Worm (Caenorhabditis elegans) whole organism, L4 larva: ENCODE measurements around the gene C54D10.9.

Experiments
- ceh-82 ChIP-seq: sonication (generic microtip); optimal IDR thresholded peaks from 2 replicates; lab custom pipeline; 2017; ENCODE audit warnings: missing biosample characterization, missing genetic modification characterization
- egl-27 ChIP-seq: sonication (generic microtip); optimal IDR thresholded peaks from 3 replicates; lab custom pipeline; 2017; ENCODE audit warnings: missing biosample characterization, missing genetic modification reagents, missing genetic modification characterization
- hlh-30 ChIP-seq: sonication (generic microtip); optimal IDR thresholded peaks from 2 replicates; lab custom pipeline; 2017; ENCODE audit warnings: antibody characterized with exemption, mild to moderate bottlenecking, missing genetic modification characterization, missing compliant biosample characterization; ENCODE audit not compliant: insufficient read depth
- mep-1 ChIP-seq: fragments of 150-350 bp; sonication (generic microtip); optimal IDR thresholded peaks from 3 replicates; lab custom pipeline; 2014; ENCODE audit warnings: missing biosample characterization, missing genetic modification characterization
- nhr-10 ChIP-seq: fragments of 150-350 bp; optimal IDR thresholded peaks from 2 replicates; lab custom pipeline; 2014; ENCODE audit warnings: missing biosample characterization, missing genetic modification characterization
- pha-4 ChIP-seq, 2 experiments: fragments of 150-350 bp in 1 of 2; fragments of 200-800 bp in 1 of 2; sonication (Bioruptor generic) in 1 of 2; IDR thresholded peaks in 1 of 2; optimal IDR thresholded peaks in 1 of 2; 2 replicates each; pipeline versions ENCODE4 v1.3.6 to Lab custom; 2014 to 2022; ENCODE audit warnings: missing genetic modification characterization in 2 of 2, missing genetic modification reagents in 2 of 2, missing biosample characterization in 1 of 2, missing compliant biosample characterization in 1 of 2
- snpc-4 ChIP-seq: fragments of 150-350 bp; optimal IDR thresholded peaks from 2 replicates; lab custom pipeline; 2014; ENCODE audit warnings: missing biosample characterization, missing genetic modification characterization
- unc-62 ChIP-seq, 3 experiments: fragments of 150-350 bp in 1 of 3; sonication (generic microtip); optimal IDR thresholded peaks in 2 of 3; peaks in 1 of 3; 1 replicate in 1 of 3; 2 replicates in 2 of 3; lab custom pipeline; 2014 to 2017; ENCODE audit warnings: missing biosample characterization in 3 of 3, missing genetic modification characterization in 3 of 3, missing genetic modification reagents in 3 of 3, missing genotype in 1 of 3
- zag-1 ChIP-seq: fragments of 150-350 bp; optimal IDR thresholded peaks from 2 replicates; lab custom pipeline; 2014; ENCODE audit warnings: missing biosample characterization, missing genetic modification characterization

DNA sequence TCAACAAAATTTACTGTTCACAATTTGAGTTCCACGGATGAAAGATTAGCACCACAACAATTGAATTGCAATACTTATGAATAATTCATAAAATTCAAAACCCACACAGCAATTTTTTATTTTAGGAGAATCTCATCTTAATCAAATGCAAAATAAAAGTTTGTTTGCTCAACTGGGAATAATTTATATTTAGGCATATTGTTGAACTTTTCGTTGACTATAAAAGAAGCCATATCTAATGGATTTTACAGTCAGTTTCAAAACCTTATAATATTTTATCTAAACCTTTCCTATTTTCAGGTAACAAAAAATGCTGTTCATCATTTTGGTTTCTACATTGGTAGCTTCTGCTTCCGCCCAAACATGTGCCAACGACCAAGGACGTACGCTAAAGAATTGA, 28.7 kb upstream of the C54D10.9 start, which contains the start of gene C54D10.3:
- TF ChIP-seq pha-4 (GFP tag; IDR thresholded peaks at IDR 0.05; lab: Robert Waterston, UW) (no peak), pha-4 (tag; optimal IDR thresholded peaks at IDR 0.05; lab: Kevin White, UChicago) (no peak), ceh-82 (no peak), unc-62 (GFP tag; optimal IDR thresholded peaks at IDR 0.05 in 1 of 2; lab: Kevin White, UChicago) (peak in 1 of 2 experiments; percentile 87), unc-62 (tag; optimal IDR thresholded peaks at IDR 0.05; lab: Kevin White, UChicago) (no peak), snpc-4 (no peak), egl-27 (tag; lab: Kevin White, UChicago) (no peak), hlh-30 (tag; lab: Kevin White, UChicago) (no peak), mep-1 (tag; lab: Kevin White, UChicago) (no peak), nhr-10 (tag; lab: Kevin White, UChicago) (no peak), zag-1 (no peak)
